Fruit fly (Drosophila melanogaster): ENCODE data around the gene ppk18.

Gene ppk18

dm6 chr2L:9779147-9779546 is 8.4 kb upstream of the ppk18 start (continued):
- TF ChIP-seq CG5953 (GFP tag; IDR thresholded peaks at IDR 0.05), result no peak
- TF ChIP-seq CG6854 (GFP tag; optimal IDR thresholded peaks at IDR 0.05), result no peak
- no peak for TF ChIP-seq CG17568 (GFP tag; optimal IDR thresholded peaks at IDR 0.05)
- no peak for TF ChIP-seq CG31441 (GFP tag; IDR thresholded peaks at IDR 0.05)
- TF ChIP-seq CG34422 (GFP tag; IDR thresholded peaks at IDR 0.05), result no peak
- TF ChIP-seq CG18599 (GFP tag; optimal IDR thresholded peaks at IDR 0.05), result peak; percentile 55
- no peak for TF ChIP-seq NC2β (GFP tag; optimal IDR thresholded peaks at IDR 0.05)
- no peak for TF ChIP-seq CG13287 (GFP tag; IDR thresholded peaks at IDR 0.05; ENCODE audit: partially characterized antibody)
- TF ChIP-seq ERR (GFP tag; optimal IDR thresholded peaks at IDR 0.05), result no peak
- no peak for TF ChIP-seq en (GFP tag; optimal IDR thresholded peaks at IDR 0.05)
- TF ChIP-seq knrl (GFP tag; IDR thresholded peaks at IDR 0.05; ENCODE audit: partially characterized antibody), result no peak
- no peak for TF ChIP-seq Asciz (GFP tag; optimal IDR thresholded peaks at IDR 0.05)
- TF ChIP-seq ranshi (GFP tag; IDR thresholded peaks at IDR 0.05), result no peak
- no peak for TF ChIP-seq CG17186 (GFP tag; optimal IDR thresholded peaks at IDR 0.05)
- TF ChIP-seq sna (GFP tag; IDR thresholded peaks at IDR 0.05; ENCODE audit: partially characterized antibody), result no peak
- no peak for TF ChIP-seq maf-S (GFP tag; optimal IDR thresholded peaks at IDR 0.05)

- TF ChIP-seq ro (GFP tag; IDR thresholded peaks at IDR 0.05) (no peak), Med (GFP tag) (peak; percentile 60), grau (tag; optimal IDR thresholded peaks at IDR 0.05) (no peak), sens (GFP tag) (peak; percentile 62)
Observed at dm6 chr2L:9778416-9778815, 7.6 kb upstream of the ppk18 start.

- TF ChIP-seq CG2678 (tag; optimal IDR thresholded peaks at IDR 0.05) (no peak), CG2199 (GFP tag; IDR thresholded peaks at IDR 0.05) (no peak), CG12104 (GFP tag; optimal IDR thresholded peaks at IDR 0.05) (no peak), tll (GFP tag; optimal IDR thresholded peaks at IDR 0.05) (no peak), bowl (GFP tag; IDR thresholded peaks at IDR 0.05) (no peak), Trl (optimal IDR thresholded peaks at IDR 0.05) (no peak), Trl (GFP tag; optimal IDR thresholded peaks at IDR 0.05) (no peak), Oaz (GFP tag; IDR thresholded peaks at IDR 0.05) (no peak), caup (GFP tag; optimal IDR thresholded peaks at IDR 0.05; ENCODE audit: severe bottlenecking) (no peak), salm (tag; optimal IDR thresholded peaks at IDR 0.05) (no peak), GATAe (GFP tag; conservative IDR thresholded peaks at IDR 0.05) (no peak), CG15269 (tag; optimal IDR thresholded peaks at IDR 0.05) (no peak), CG3847 (GFP tag; IDR thresholded peaks at IDR 0.05) (no peak)
Observed at dm6 chr2L:9777927-9778326, 7.1 kb upstream of the ppk18 start.

- TF ChIP-seq Vsx1 (GFP tag; optimal IDR thresholded peaks at IDR 0.05) (peak; percentile 69), zf30C (GFP tag; optimal IDR thresholded peaks at IDR 0.05) (no peak), Gsc (GFP tag; IDR thresholded peaks at IDR 0.05) (no peak), Camta (GFP tag; optimal IDR thresholded peaks at IDR 0.05) (peak; percentile 23), dmrt11E (tag; optimal IDR thresholded peaks at IDR 0.05) (no peak), twi (tag; optimal IDR thresholded peaks at IDR 0.05) (no peak), Asciz (GFP tag; optimal IDR thresholded peaks at IDR 0.05) (peak; percentile 55), odd (GFP tag; optimal IDR thresholded peaks at IDR 0.05) (no peak), fd3F (GFP tag; optimal IDR thresholded peaks at IDR 0.05) (peak; percentile 7), CG13123 (GFP tag; optimal IDR thresholded peaks at IDR 0.05) (no peak), nerfin-2 (GFP tag; IDR thresholded peaks at IDR 0.05; ENCODE audit: partially characterized antibody) (no peak), gfzf (GFP tag; optimal IDR thresholded peaks at IDR 0.05) (no peak), ci (GFP tag; IDR thresholded peaks at IDR 0.05) (0 out of 3 replicates have a peak, but pooled peaks have one; percentile 33), CG31224 (GFP tag; IDR thresholded peaks at IDR 0.05) (0 out of 2 replicates have a peak, but pooled peaks have one; percentile 5), dpn (GFP tag; optimal IDR thresholded peaks at IDR 0.05) (peak in 1 of 2 experiments; percentile 38), CG18599 (GFP tag; optimal IDR thresholded peaks at IDR 0.05) (peak; percentile 49), YL-1 (GFP tag; optimal IDR thresholded peaks at IDR 0.05) (no peak)
Observed at dm6 chr2L:9774980-9775628, 4.3 kb upstream of the ppk18 start, which contains the start of the genes ppk11 and ppk16. Gene ppk11, minus strand, starts transcription at chr2L:9775030. Gene ppk16, minus strand, starts transcription at chr2L:9775030.
